Worm (Caenorhabditis elegans) whole organism, L4 larva: ENCODE measurements around the gene kxd-1.

ENCODE experiments used
- Y5F2A.4 ChIP-seq: fragments of 200-800 bp; sonication (Bioruptor generic); optimal IDR thresholded peaks from 2 replicates; lab custom pipeline; 2018; ENCODE audit warnings: mild to moderate bottlenecking, missing genetic modification characterization, missing compliant biosample characterization
- ces-1 ChIP-seq: fragments of 150-350 bp; sonication (generic microtip); optimal IDR thresholded peaks from 4 replicates; lab custom pipeline; 2014; ENCODE audit warnings: missing biosample characterization, missing genetic modification reagents, missing genetic modification characterization
- egl-27 ChIP-seq: sonication (generic microtip); optimal IDR thresholded peaks from 3 replicates; lab custom pipeline; 2017; ENCODE audit warnings: missing biosample characterization, missing genetic modification reagents, missing genetic modification characterization
- egl-43 ChIP-seq: fragments of 200-800 bp; sonication (Bioruptor generic); IDR thresholded peaks from 2 replicates; pipeline ENCODE4 v1.3.6; 2022; ENCODE audit warnings: missing genetic modification reagents, missing genetic modification characterization, missing compliant biosample characterization
- lin-39 ChIP-seq: fragments of 150-350 bp; optimal IDR thresholded peaks from 2 replicates; lab custom pipeline; 2014; ENCODE audit warnings: missing biosample characterization, missing genetic modification reagents, missing genetic modification characterization
- lir-3 ChIP-seq: sonication (generic microtip); optimal IDR thresholded peaks from 2 replicates; lab custom pipeline; 2016; ENCODE audit warnings: mild to moderate bottlenecking, missing genetic modification characterization, missing compliant biosample characterization
- mdt-29 ChIP-seq: fragments of 200-800 bp; sonication (Bioruptor generic); IDR thresholded peaks from 2 replicates; pipeline ENCODE4 v1.3.6; 2022; ENCODE audit warnings: missing genetic modification reagents, missing genetic modification characterization, missing compliant biosample characterization
- nhr-77 ChIP-seq: fragments of 150-350 bp; optimal IDR thresholded peaks from 2 replicates; lab custom pipeline; 2014; ENCODE audit warnings: missing biosample characterization, missing genetic modification characterization
- rbr-2 ChIP-seq: sonication (generic microtip); optimal IDR thresholded peaks from 2 replicates; lab custom pipeline; 2016; ENCODE audit warnings: missing genotype, missing genetic modification characterization, missing compliant biosample characterization
- unc-39 ChIP-seq: sonication (generic microtip); optimal IDR thresholded peaks from 2 replicates; lab custom pipeline; 2017; ENCODE audit warnings: missing biosample characterization, missing genetic modification characterization
- zfp-3 ChIP-seq: fragments of 200-800 bp; sonication (Bioruptor generic); conservative IDR thresholded peaks from 2 replicates; pipeline ENCODE4 v1.3.6; 2022; ENCODE audit warnings: missing genetic modification reagents, missing genetic modification characterization, missing compliant biosample characterization

ce11 chrV:7264042-7264441 is 42.8 kb downstream of the kxd-1 start, which contains the start of gene C13A2.9:
- TF ChIP-seq Y5F2A.4 (GFP tag; lab: Kevin White, UChicago) (no peak), nhr-77 (tag; lab: Kevin White, UChicago) (no peak), rbr-2 (tag; lab: Kevin White, UChicago) (no peak), unc-39 (no peak), ces-1 (GFP tag; lab: Kevin White, UChicago) (no peak), lir-3 (no peak), egl-27 (no peak), lin-39 (tag; lab: Kevin White, UChicago) (no peak), egl-43 (GFP tag; lab: Robert Waterston, UW) (no peak), zfp-3 (GFP tag; lab: Robert Waterston, UW) (no peak), mdt-29 (GFP tag; lab: Robert Waterston, UW) (no peak)
